Fruit fly (Drosophila melanogaster): ENCODE results near the gene CG42331.

The CG42331 gene

DNA sequence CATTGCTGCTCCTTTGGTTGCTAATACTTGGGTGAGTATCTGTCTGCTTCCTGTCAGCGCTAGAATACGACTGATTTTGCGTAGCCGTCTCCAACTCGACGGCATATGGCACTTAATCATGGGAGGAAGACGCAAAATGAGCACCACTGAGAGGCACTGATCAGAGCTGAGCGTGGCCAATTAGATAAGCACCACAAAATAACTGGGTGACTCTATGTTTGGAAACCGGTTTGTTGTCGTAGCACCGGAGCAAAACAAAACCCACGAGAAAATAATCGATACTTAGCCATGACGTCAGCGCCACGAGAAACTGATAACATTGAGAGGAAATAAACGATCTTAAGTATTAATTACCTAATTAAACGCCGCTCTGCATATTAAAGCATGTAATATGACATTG is 27.5 kb downstream of the CG42331 start, which contains the start of gene Ude (continued):
- TF ChIP-seq CG9797 (GFP tag; optimal IDR thresholded peaks at IDR 0.05) (no peak), CG10462 (GFP tag; optimal IDR thresholded peaks at IDR 0.05) (no peak), bbx (GFP tag; IDR thresholded peaks at IDR 0.05; ENCODE audit: partially characterized antibody) (0 out of 2 replicates have a peak, but pooled peaks have one; percentile 12), CG2875 (GFP tag; optimal IDR thresholded peaks at IDR 0.05) (no peak), CG7271 (tag; optimal IDR thresholded peaks at IDR 0.05) (no peak), Hand (GFP tag; optimal IDR thresholded peaks at IDR 0.05) (no peak), CG4730 (GFP tag; IDR thresholded peaks at IDR 0.05) (no peak), CG31365 (tag; optimal IDR thresholded peaks at IDR 0.05) (no peak), vvl (GFP tag; IDR thresholded peaks at IDR 0.05) (peak; percentile 19; the same call in 1 of the 2 replicates), CG12155 (GFP tag; optimal IDR thresholded peaks at IDR 0.05) (no peak), CG7745 (tag; optimal IDR thresholded peaks at IDR 0.05) (peak; percentile 56), Bgb (GFP tag; IDR thresholded peaks at IDR 0.05; ENCODE audit: partially characterized antibody) (0 out of 2 replicates have a peak, but pooled peaks have one; percentile 18), CG34376 (GFP tag; optimal IDR thresholded peaks at IDR 0.05) (peak; percentile 27), eve (GFP tag; optimal IDR thresholded peaks at IDR 0.05) (no peak), CG4328 (GFP tag; optimal IDR thresholded peaks at IDR 0.05) (no peak), HLH4C (GFP tag; IDR thresholded peaks at IDR 0.05; ENCODE audit: partially characterized antibody) (no peak), ci (GFP tag; IDR thresholded peaks at IDR 0.05) (peak; percentile 61; the same call in 2 of the 3 replicates), CG17912 (GFP tag; optimal IDR thresholded peaks at IDR 0.05) (no peak)

DNA sequence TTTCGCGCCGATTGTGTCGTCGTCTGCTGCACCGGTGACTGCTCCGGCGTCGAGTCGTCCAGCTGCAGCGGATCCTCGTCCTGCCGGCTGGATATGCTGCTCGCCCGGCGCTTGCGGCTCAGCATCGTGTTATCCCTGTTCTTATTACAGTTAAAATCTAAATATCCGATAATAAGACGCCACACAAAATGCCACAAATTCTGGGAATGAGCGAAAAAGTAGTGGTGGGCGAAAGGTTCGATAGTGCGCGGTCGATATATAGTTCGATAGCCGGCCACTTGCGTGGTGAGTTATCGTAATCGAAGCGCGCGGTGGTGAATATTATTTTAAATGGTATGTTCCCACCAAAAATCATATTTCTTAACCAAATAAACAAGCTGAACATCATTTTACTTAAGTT is 33.1 kb downstream of the CG42331 start, which contains the start of gene polybromo:
TSS of gene polybromo (minus strand) at position 212 of the 400 bp plus-strand sequence.
- no peak for TF ChIP-seq Eip74EF (GFP tag; optimal IDR thresholded peaks at IDR 0.05)
- no peak for TF ChIP-seq CG6813 (GFP tag; optimal IDR thresholded peaks at IDR 0.05)
- TF ChIP-seq Bgb (GFP tag; IDR thresholded peaks at IDR 0.05; ENCODE audit: partially characterized antibody) = peak; percentile 90
- TF ChIP-seq sc (optimal IDR thresholded peaks at IDR 0.05) = no peak
- TF ChIP-seq sc (GFP tag; optimal IDR thresholded peaks at IDR 0.05) = no peak
- no peak for TF ChIP-seq gce (GFP tag; IDR thresholded peaks at IDR 0.05)
- no peak for TF ChIP-seq CG6689 (GFP tag; IDR thresholded peaks at IDR 0.05)
- no peak for TF ChIP-seq CG11085 (GFP tag; IDR thresholded peaks at IDR 0.05)
- TF ChIP-seq Hand (GFP tag; optimal IDR thresholded peaks at IDR 0.05) = no peak
- no peak for TF ChIP-seq CG13123 (GFP tag; optimal IDR thresholded peaks at IDR 0.05)
- TF ChIP-seq CG43689 (GFP tag; IDR thresholded peaks at IDR 0.05) = no peak
- TF ChIP-seq CG31388 (GFP tag; optimal IDR thresholded peaks at IDR 0.05) = no peak
- TF ChIP-seq CG1647 (GFP tag; optimal IDR thresholded peaks at IDR 0.05) = no peak
- TF ChIP-seq Usf (GFP tag; optimal IDR thresholded peaks at IDR 0.05) = no peak
- TF ChIP-seq CG16813 (GFP tag; IDR thresholded peaks at IDR 0.05; ENCODE audit: partially characterized antibody) = peak; percentile 73
- peak; percentile 97 for TF ChIP-seq Sry-δ (GFP tag; optimal IDR thresholded peaks at IDR 0.05)
- no peak for TF ChIP-seq CG10959 (GFP tag; IDR thresholded peaks at IDR 0.05)
- TF ChIP-seq Hr78 (GFP tag; optimal IDR thresholded peaks at IDR 0.05) = no peak
- TF ChIP-seq CG2875 (GFP tag; optimal IDR thresholded peaks at IDR 0.05) = no peak
- TF ChIP-seq twi (tag; optimal IDR thresholded peaks at IDR 0.05) = no peak
- TF ChIP-seq lola (GFP tag; optimal IDR thresholded peaks at IDR 0.05) = no peak
- TF ChIP-seq sisA (GFP tag; IDR thresholded peaks at IDR 0.05) = no peak
- peak; percentile 30 for TF ChIP-seq jumu (GFP tag; optimal IDR thresholded peaks at IDR 0.05)
- no peak for TF ChIP-seq CG31441 (GFP tag; IDR thresholded peaks at IDR 0.05)
- TF ChIP-seq CG6765 (GFP tag; optimal IDR thresholded peaks at IDR 0.05) = no peak
- no peak for TF ChIP-seq bowl (GFP tag; IDR thresholded peaks at IDR 0.05)
- TF ChIP-seq Aef1 (GFP tag; IDR thresholded peaks at IDR 0.05) = no peak
- TF ChIP-seq CG6175 (GFP tag; IDR thresholded peaks at IDR 0.05) = no peak
- TF ChIP-seq CG9437 (GFP tag; optimal IDR thresholded peaks at IDR 0.05) = no peak
- no peak for TF ChIP-seq CG14667 (GFP tag; IDR thresholded peaks at IDR 0.05)
- no peak for TF ChIP-seq CG4730 (GFP tag; IDR thresholded peaks at IDR 0.05)
- no peak for TF ChIP-seq ap (GFP tag; IDR thresholded peaks at IDR 0.05)
- no peak for TF ChIP-seq CoRest (tag; optimal IDR thresholded peaks at IDR 0.05)
- no peak for TF ChIP-seq PHDP (tag; optimal IDR thresholded peaks at IDR 0.05)
- no peak for TF ChIP-seq btn (GFP tag; optimal IDR thresholded peaks at IDR 0.05)
- TF ChIP-seq oc (tag; optimal IDR thresholded peaks at IDR 0.05) = no peak
